Fruit fly (Drosophila melanogaster): ENCODE data around the gene Fip1.
A peak's percentile ranks its signal among the peaks of the same experiment; 100 is the strongest.

Gene Fip1

DNA sequence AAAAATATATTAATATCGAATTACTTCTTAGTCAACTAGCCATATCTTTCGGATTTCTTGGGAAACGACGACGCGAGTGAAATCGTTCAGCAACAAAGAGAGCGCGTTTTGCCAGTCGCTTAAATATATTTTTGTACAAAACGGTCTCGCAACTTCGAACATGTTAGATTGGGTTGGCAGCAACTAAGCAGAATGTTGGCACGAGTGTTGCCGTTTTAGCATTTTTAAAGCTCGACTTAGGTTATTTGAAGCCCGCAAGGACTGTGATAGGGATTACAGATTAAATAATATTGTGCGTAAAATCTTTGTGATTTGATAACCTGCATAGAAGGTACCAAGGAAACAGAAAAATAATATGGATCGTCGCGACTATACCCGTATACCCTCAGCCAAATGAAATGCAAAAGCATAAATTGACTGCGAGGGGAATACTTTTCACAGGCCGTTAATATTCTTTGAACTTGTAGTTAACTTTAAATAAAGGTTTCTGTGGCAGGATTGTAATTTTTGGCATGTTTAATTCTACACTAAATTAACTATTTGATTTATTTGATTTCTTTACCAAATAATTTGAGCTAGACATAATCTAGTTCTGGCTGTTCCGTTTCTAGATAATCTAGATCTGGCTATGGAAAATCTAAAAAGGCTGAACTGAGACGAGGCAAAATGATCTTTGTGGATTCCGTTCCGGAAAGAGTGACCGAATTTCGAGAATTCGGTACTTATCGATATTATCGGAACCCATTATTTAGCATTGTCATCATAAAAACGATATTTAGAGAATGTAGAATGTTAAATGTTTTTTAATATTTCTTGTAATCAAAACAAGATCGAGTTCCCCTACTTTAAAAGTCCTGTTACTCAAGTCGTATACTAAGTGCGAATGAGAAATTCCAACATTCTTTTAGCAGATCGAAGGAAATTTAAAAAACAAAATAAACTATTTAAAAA lies 5.5 kb upstream of the Fip1 start, which contains the start of gene CG31523 (continued):
- TF ChIP-seq Adf1 (GFP tag; IDR thresholded peaks at IDR 0.05) (no peak), Usf (GFP tag; optimal IDR thresholded peaks at IDR 0.05) (no peak), MTF-1 (GFP tag; optimal IDR thresholded peaks at IDR 0.05; ENCODE audit: borderline replicate concordance) (no peak), gfzf (GFP tag; optimal IDR thresholded peaks at IDR 0.05) (peak; percentile 55), Dip2 (GFP tag; IDR thresholded peaks at IDR 0.05) (no peak), CoRest (tag; optimal IDR thresholded peaks at IDR 0.05) (peak; percentile 41), vnd (GFP tag; IDR thresholded peaks at IDR 0.05; ENCODE audit: partially characterized antibody) (0 out of 3 replicates have a peak, but pooled peaks have one; percentile 56), CG16815 (GFP tag; optimal IDR thresholded peaks at IDR 0.05) (no peak), vfl (GFP tag; optimal IDR thresholded peaks at IDR 0.05) (no peak), chinmo (GFP tag; IDR thresholded peaks at IDR 0.05; ENCODE audit: partially characterized antibody) (0 out of 4 replicates have a peak, but pooled peaks have one; percentile 37), MBD-R2 (GFP tag; IDR thresholded peaks at IDR 0.05) (peak; percentile 24; the same call in 1 of the 2 replicates), ato (GFP tag; IDR thresholded peaks at IDR 0.05; ENCODE audit: partially characterized antibody) (peak; percentile 37; the same call in 1 of the 2 replicates), CG1603 (tag; optimal IDR thresholded peaks at IDR 0.05) (peak; percentile 49), dan (GFP tag; IDR thresholded peaks at IDR 0.05) (no peak), CG14860 (GFP tag; IDR thresholded peaks at IDR 0.05; ENCODE audit: partially characterized antibody) (peak; percentile 55; the same call in 2 of the 3 replicates), NC2α (GFP tag; optimal IDR thresholded peaks at IDR 0.05) (no peak), sug (tag; optimal IDR thresholded peaks at IDR 0.05) (no peak), CG34224 (GFP tag; IDR thresholded peaks at IDR 0.05; ENCODE audit: partially characterized antibody) (peak; percentile 70; the same call in 2 of the 3 replicates), row (GFP tag; IDR thresholded peaks at IDR 0.05) (peak; percentile 89), az2 (GFP tag; optimal IDR thresholded peaks at IDR 0.05) (no peak), knrl (GFP tag; IDR thresholded peaks at IDR 0.05; ENCODE audit: partially characterized antibody) (peak; percentile 72), Dad (GFP tag; optimal IDR thresholded peaks at IDR 0.05) (no peak), Lhr (GFP tag; optimal IDR thresholded peaks at IDR 0.05) (peak; percentile 59), z (GFP tag; IDR thresholded peaks at IDR 0.05) (no peak), hbn (GFP tag; IDR thresholded peaks at IDR 0.05; ENCODE audit: partially characterized antibody) (peak; percentile 76), crc (GFP tag; optimal IDR thresholded peaks at IDR 0.05) (no peak), Mes4 (GFP tag; optimal IDR thresholded peaks at IDR 0.05) (no peak), CG1832 (GFP tag; optimal IDR thresholded peaks at IDR 0.05) (no peak), CG5953 (GFP tag; IDR thresholded peaks at IDR 0.05) (no peak), ac (GFP tag; optimal IDR thresholded peaks at IDR 0.05) (no peak), Tbp (GFP tag; optimal IDR thresholded peaks at IDR 0.05) (peak; percentile 99), Opbp (GFP tag; IDR thresholded peaks at IDR 0.05; ENCODE audit: partially characterized antibody) (peak; percentile 89), CG18262 (tag; optimal IDR thresholded peaks at IDR 0.05) (no peak), bbx (GFP tag; IDR thresholded peaks at IDR 0.05; ENCODE audit: partially characterized antibody) (peak; percentile 58; the same call in 1 of the 2 replicates), Optix (GFP tag; IDR thresholded peaks at IDR 0.05) (no peak), CG8765 (GFP tag; IDR thresholded peaks at IDR 0.05) (no peak), bowl (GFP tag; IDR thresholded peaks at IDR 0.05) (no peak), crp (GFP tag; optimal IDR thresholded peaks at IDR 0.05) (no peak), NC2β (GFP tag; optimal IDR thresholded peaks at IDR 0.05) (no peak), tio (GFP tag; optimal IDR thresholded peaks at IDR 0.05) (no peak), cg (GFP tag; optimal IDR thresholded peaks at IDR 0.05) (no peak), Nf-YC (tag; optimal IDR thresholded peaks at IDR 0.05) (no peak), prd (optimal IDR thresholded peaks at IDR 0.05) (no peak), prd (GFP tag; IDR thresholded peaks at IDR 0.05) (no peak), CG1647 (GFP tag; optimal IDR thresholded peaks at IDR 0.05) (no peak), CG18619 (GFP tag; optimal IDR thresholded peaks at IDR 0.05) (peak; percentile 27), Atf6 (GFP tag; IDR thresholded peaks at IDR 0.05) (no peak), CG14014 (GFP tag; IDR thresholded peaks at IDR 0.05) (no peak)
